Worm (Caenorhabditis elegans) whole organism, mixed stage, embryonic: ENCODE data around the gene D1079.1.

Source experiments
- ces-1 ChIP-seq: fragments of 150-350 bp; optimal IDR thresholded peaks from 2 replicates; lab custom pipeline; 2014; ENCODE audit warnings: missing biosample characterization, missing genetic modification reagents, missing genetic modification characterization
- lin-32 ChIP-seq: fragments of 200-800 bp; sonication (Bioruptor generic); optimal IDR thresholded peaks from 2 replicates; lab custom pipeline; 2018; ENCODE audit warnings: mild to moderate bottlenecking, missing genetic modification characterization, missing compliant biosample characterization
- lsy-2 ChIP-seq: fragments of 150-350 bp; optimal IDR thresholded peaks from 2 replicates; lab custom pipeline; 2014; ENCODE audit warnings: missing biosample characterization, missing genetic modification characterization
- nhr-76 ChIP-seq: sonication (generic microtip); optimal IDR thresholded peaks from 2 replicates; lab custom pipeline; 2017; ENCODE audit warnings: missing biosample characterization, missing genetic modification characterization
- sem-2 ChIP-seq: fragments of 200-800 bp; sonication (Bioruptor generic); optimal IDR thresholded peaks from 2 replicates; lab custom pipeline; 2018; ENCODE audit warnings: mild to moderate bottlenecking, missing genetic modification characterization, missing compliant biosample characterization
- snpc-4 ChIP-seq: fragments of 150-350 bp; optimal IDR thresholded peaks from 2 replicates; lab custom pipeline; 2014; ENCODE audit warnings: missing biosample characterization, missing genetic modification characterization
- sptf-1 ChIP-seq: sonication (generic microtip); optimal IDR thresholded peaks from 2 replicates; lab custom pipeline; 2017; ENCODE audit warnings: mild to moderate bottlenecking, missing genetic modification characterization, moderate library complexity, missing compliant biosample characterization
- unc-120 ChIP-seq: sonication (generic microtip); optimal IDR thresholded peaks from 2 replicates; lab custom pipeline; 2017; ENCODE audit warnings: missing genetic modification characterization, missing compliant biosample characterization; ENCODE audit not compliant: poor library complexity, severe bottlenecking
- unc-39 ChIP-seq: fragments of 150-350 bp; optimal IDR thresholded peaks from 2 replicates; lab custom pipeline; 2014; ENCODE audit warnings: missing biosample characterization, missing genetic modification characterization
- ztf-11 ChIP-seq: fragments of 150-350 bp; optimal IDR thresholded peaks from 2 replicates; lab custom pipeline; 2014; ENCODE audit warnings: missing biosample characterization, missing genetic modification characterization

ce11 chrX:4440641-4441040 lies 37.7 kb downstream of the D1079.1 start, which contains the start of gene F15A8.1:
- TF ChIP-seq sptf-1 (tag; lab: Kevin White, UChicago) (no peak), snpc-4 (no peak), ces-1 (no peak), unc-120 (tag; lab: Kevin White, UChicago) (no peak), unc-39 (no peak), lsy-2 (no peak), lin-32 (GFP tag; lab: Kevin White, UChicago) (no peak), ztf-11 (no peak), sem-2 (GFP tag; lab: Kevin White, UChicago) (no peak), nhr-76 (tag; lab: Kevin White, UChicago) (no peak)
